Worm (Caenorhabditis elegans) whole organism, L1 larva: ENCODE measurements around the gene dos-3.

Experiments used
- blmp-1 ChIP-seq: fragments of 150-350 bp; optimal IDR thresholded peaks from 2 replicates; lab custom pipeline; 2014; ENCODE audit warnings: missing biosample characterization, missing genetic modification characterization
- ets-5 ChIP-seq: fragments of 200-800 bp; sonication (Bioruptor generic); IDR thresholded peaks from 2 replicates; pipeline ENCODE4 v1.3.6; 2022; ENCODE audit warnings: missing genetic modification characterization, missing compliant biosample characterization
- nhr-28 ChIP-seq: fragments of 150-350 bp; optimal IDR thresholded peaks from 2 replicates; lab custom pipeline; 2014; ENCODE audit warnings: missing biosample characterization, missing genetic modification characterization
- unc-130 ChIP-seq: fragments of 150-350 bp; optimal IDR thresholded peaks from 2 replicates; lab custom pipeline; 2017; ENCODE audit warnings: missing biosample characterization, missing genetic modification characterization, inconsistent platforms

DNA sequence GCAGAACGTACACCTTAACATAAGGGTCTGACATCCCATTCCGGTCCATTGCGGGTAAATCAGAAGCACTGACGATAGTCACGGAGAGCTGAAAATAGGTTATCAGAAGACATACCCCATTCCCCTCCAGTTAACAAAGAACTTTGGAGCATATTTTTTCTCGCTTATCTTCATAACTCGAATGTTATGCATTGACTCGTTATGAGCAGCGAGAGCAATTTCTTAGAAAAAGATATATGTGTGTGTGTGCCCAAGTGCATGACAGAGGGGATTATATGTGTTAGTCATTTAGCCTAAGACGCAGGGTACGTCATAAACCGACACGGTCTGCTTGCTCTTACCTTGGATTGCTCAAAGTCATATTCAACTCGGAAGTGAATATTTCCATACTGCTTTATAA, 49.8 kb downstream of the dos-3 start:
- TF ChIP-seq unc-130 (tag; lab: Kevin White, UChicago) (no peak), ets-5 (GFP tag; lab: Robert Waterston, UW) (no peak), nhr-28 (tag; lab: Kevin White, UChicago) (no peak), blmp-1 (no peak)
